Worm (Caenorhabditis elegans) whole organism, L4 larva: ENCODE data around the gene B0524.6.
A peak's percentile ranks its signal among the peaks of the same experiment; 100 is the strongest.

Experiments
- F10B5.3 ChIP-seq: sonication (generic microtip); optimal IDR thresholded peaks from 2 replicates; lab custom pipeline; 2016; ENCODE audit warnings: mild to moderate bottlenecking, missing genetic modification characterization, missing compliant biosample characterization
- F49E8.2 ChIP-seq: sonication (generic microtip); optimal IDR thresholded peaks from 2 replicates; lab custom pipeline; 2016; ENCODE audit warnings: missing compliant biosample characterization, mild to moderate bottlenecking, missing genetic modification characterization, borderline replicate concordance
- T20F7.1 ChIP-seq: fragments of 200-800 bp; sonication (Bioruptor generic); optimal IDR thresholded peaks from 2 replicates; lab custom pipeline; 2018; ENCODE audit warnings: mild to moderate bottlenecking, missing genetic modification characterization, missing compliant biosample characterization
- T26A8.4 ChIP-seq: fragments of 200-800 bp; sonication (Bioruptor generic); IDR thresholded peaks from 2 replicates; pipeline ENCODE4 v1.3.6; 2022; ENCODE audit warnings: missing genetic modification characterization, missing compliant biosample characterization
- Y105C5A.15 ChIP-seq: fragments of 200-800 bp; sonication (Bioruptor generic); IDR thresholded peaks from 2 replicates; pipeline ENCODE4 v1.3.6; 2022; ENCODE audit warnings: missing genetic modification characterization, missing compliant biosample characterization
- aha-1 ChIP-seq: fragments of 150-350 bp; peaks from one replicate; lab custom pipeline; 2014; ENCODE audit warnings: missing biosample characterization, missing genetic modification characterization
- ama-1 ChIP-seq: fragments of 150-350 bp; optimal IDR thresholded peaks from 2 replicates; lab custom pipeline; 2014; ENCODE audit warnings: inconsistent platforms, mixed read lengths
- arid-1 ChIP-seq: fragments of 200-800 bp; sonication (Bioruptor generic); conservative IDR thresholded peaks from 2 replicates; pipeline ENCODE4 v1.3.6; 2022; ENCODE audit warnings: missing genetic modification reagents, missing genetic modification characterization, missing compliant biosample characterization
- ceh-20 ChIP-seq: fragments of 200-800 bp; sonication (Bioruptor generic); IDR thresholded peaks from 2 replicates; pipeline ENCODE4 v1.3.6; 2022; ENCODE audit warnings: missing genetic modification reagents, missing genetic modification characterization, missing compliant biosample characterization
- ceh-32 ChIP-seq: sonication (generic microtip); optimal IDR thresholded peaks from 2 replicates; lab custom pipeline; 2016; ENCODE audit warnings: mild to moderate bottlenecking, missing genetic modification characterization, missing compliant biosample characterization; ENCODE audit not compliant: poor library complexity
- ctbp-1 ChIP-seq: fragments of 200-800 bp; sonication (Bioruptor generic); IDR thresholded peaks from 2 replicates; pipeline ENCODE4 v1.3.6; 2022; ENCODE audit warnings: missing genetic modification reagents, missing genetic modification characterization, missing compliant biosample characterization
- dmd-6 ChIP-seq: fragments of 200-800 bp; sonication (Bioruptor generic); IDR thresholded peaks from 2 replicates; pipeline ENCODE4 v1.3.6; 2022; ENCODE audit warnings: missing genetic modification reagents, missing genetic modification characterization, missing compliant biosample characterization
- dpl-1 ChIP-seq: fragments of 150-350 bp; optimal IDR thresholded peaks from 2 replicates; lab custom pipeline; 2014; ENCODE audit warnings: missing biosample characterization, missing genetic modification reagents, missing genetic modification characterization
- duxl-1 ChIP-seq: sonication (generic microtip); optimal IDR thresholded peaks from 2 replicates; lab custom pipeline; 2016; ENCODE audit warnings: mild to moderate bottlenecking, missing genetic modification characterization, moderate library complexity, missing compliant biosample characterization; ENCODE audit not compliant: poor library complexity
- fkh-10 ChIP-seq: fragments of 150-350 bp; optimal IDR thresholded peaks from 2 replicates; lab custom pipeline; 2014; ENCODE audit warnings: missing biosample characterization, missing genetic modification reagents, missing genetic modification characterization
- fos-1 ChIP-seq: fragments of 150-350 bp; optimal IDR thresholded peaks from 2 replicates; lab custom pipeline; 2014; ENCODE audit warnings: missing biosample characterization, missing genetic modification characterization
- hif-1 ChIP-seq, 2 experiments: sonication (generic microtip); optimal IDR thresholded peaks; 2 replicates each; lab custom pipeline; 2016 to 2017; ENCODE audit warnings: missing compliant biosample characterization in 2 of 2, missing genetic modification characterization in 2 of 2, missing genetic modification reagents in 2 of 2, missing genotype in 2 of 2, mild to moderate bottlenecking in 1 of 2
- hlh-30 ChIP-seq: sonication (generic microtip); optimal IDR thresholded peaks from 2 replicates; lab custom pipeline; 2017; ENCODE audit warnings: antibody characterized with exemption, mild to moderate bottlenecking, missing genetic modification characterization, missing compliant biosample characterization; ENCODE audit not compliant: insufficient read depth
- hmg-1.1 ChIP-seq: fragments of 200-800 bp; sonication (Bioruptor generic); IDR thresholded peaks from 2 replicates; pipeline ENCODE4 v1.3.6; 2022; ENCODE audit warnings: missing genetic modification reagents, missing genetic modification characterization, missing compliant biosample characterization
- lim-7 ChIP-seq: fragments of 200-800 bp; sonication (Bioruptor generic); IDR thresholded peaks from 2 replicates; pipeline ENCODE4 v1.3.6; 2022; ENCODE audit warnings: missing genetic modification characterization, missing compliant biosample characterization
- lin-1 ChIP-seq: fragments of 200-800 bp; sonication (Bioruptor generic); IDR thresholded peaks from 2 replicates; pipeline ENCODE4 v1.3.6; 2022; ENCODE audit warnings: missing genetic modification reagents, missing genetic modification characterization, missing compliant biosample characterization
- lin-13 ChIP-seq: fragments of 150-350 bp; optimal IDR thresholded peaks from 2 replicates; lab custom pipeline; 2014; ENCODE audit warnings: missing biosample characterization, missing genetic modification reagents, missing genetic modification characterization
- lin-29 ChIP-seq: fragments of 200-800 bp; sonication (Bioruptor generic); IDR thresholded peaks from 2 replicates; pipeline ENCODE4 v1.3.6; 2022; ENCODE audit warnings: missing genetic modification reagents, missing genetic modification characterization, missing compliant biosample characterization
- lin-38 ChIP-seq: fragments of 200-800 bp; sonication (Bioruptor generic); IDR thresholded peaks from 2 replicates; pipeline ENCODE4 v1.3.6; 2022; ENCODE audit warnings: missing genetic modification reagents, missing genetic modification characterization, missing compliant biosample characterization
- lir-3 ChIP-seq: sonication (generic microtip); optimal IDR thresholded peaks from 2 replicates; lab custom pipeline; 2016; ENCODE audit warnings: mild to moderate bottlenecking, missing genetic modification characterization, missing compliant biosample characterization
- madf-9 ChIP-seq: fragments of 200-800 bp; sonication (Bioruptor generic); conservative IDR thresholded peaks from 2 replicates; pipeline ENCODE4 v1.3.6; 2022; ENCODE audit warnings: missing genetic modification reagents, missing genetic modification characterization, missing compliant biosample characterization
- mdl-1 ChIP-seq, 2 experiments: fragments of 150-350 bp in 1 of 2; sonication (generic microtip) in 1 of 2; optimal IDR thresholded peaks; 2 replicates each; lab custom pipeline; 2014 to 2017; ENCODE audit warnings: missing biosample characterization in 2 of 2, missing genetic modification characterization in 2 of 2
- mes-2 ChIP-seq: sonication (generic microtip); optimal IDR thresholded peaks from 2 replicates; lab custom pipeline; 2016; ENCODE audit warnings: missing genotype, mild to moderate bottlenecking, missing genetic modification characterization, missing compliant biosample characterization; ENCODE audit not compliant: poor library complexity, severe bottlenecking
- nhr-11 ChIP-seq: fragments of 150-350 bp; optimal IDR thresholded peaks from 2 replicates; lab custom pipeline; 2014; ENCODE audit warnings: missing biosample characterization, missing genetic modification characterization
- nhr-25 ChIP-seq: sonication (generic microtip); optimal IDR thresholded peaks from 2 replicates; lab custom pipeline; 2017; ENCODE audit warnings: missing genetic modification characterization, mild to moderate bottlenecking, missing compliant biosample characterization, antibody characterized with exemption, moderate library complexity, borderline replicate concordance; ENCODE audit not compliant: insufficient read depth
- nhr-28 ChIP-seq: fragments of 150-350 bp; optimal IDR thresholded peaks from 2 replicates; lab custom pipeline; 2014; ENCODE audit warnings: missing biosample characterization, missing genetic modification characterization
- nhr-6 ChIP-seq: fragments of 150-350 bp; optimal IDR thresholded peaks from 2 replicates; lab custom pipeline; 2014; ENCODE audit warnings: missing biosample characterization, missing genetic modification characterization
- nhr-77 ChIP-seq: fragments of 150-350 bp; optimal IDR thresholded peaks from 2 replicates; lab custom pipeline; 2014; ENCODE audit warnings: missing biosample characterization, missing genetic modification characterization
- pha-4 ChIP-seq, 2 experiments: fragments of 150-350 bp in 1 of 2; fragments of 200-800 bp in 1 of 2; sonication (Bioruptor generic) in 1 of 2; IDR thresholded peaks in 1 of 2; optimal IDR thresholded peaks in 1 of 2; 2 replicates each; pipeline versions ENCODE4 v1.3.6 to Lab custom; 2014 to 2022; ENCODE audit warnings: missing genetic modification characterization in 2 of 2, missing genetic modification reagents in 2 of 2, missing biosample characterization in 1 of 2, missing compliant biosample characterization in 1 of 2
- pqm-1 ChIP-seq: sonication (generic microtip); optimal IDR thresholded peaks from 2 replicates; lab custom pipeline; 2017; ENCODE audit warnings: missing biosample characterization, missing genetic modification characterization
- rbr-2 ChIP-seq: sonication (generic microtip); optimal IDR thresholded peaks from 2 replicates; lab custom pipeline; 2016; ENCODE audit warnings: missing genotype, missing genetic modification characterization, missing compliant biosample characterization
- skn-1 ChIP-seq: fragments of 150-350 bp; optimal IDR thresholded peaks from 2 replicates; lab custom pipeline; 2014; ENCODE audit warnings: missing biosample characterization, missing genetic modification characterization
- snpc-1.2 ChIP-seq: fragments of 200-800 bp; sonication (Bioruptor generic); IDR thresholded peaks from 2 replicates; pipeline ENCODE4 v1.3.6; 2022; ENCODE audit warnings: missing genetic modification reagents, missing genetic modification characterization, missing compliant biosample characterization
- snpc-4 ChIP-seq: fragments of 150-350 bp; optimal IDR thresholded peaks from 2 replicates; lab custom pipeline; 2014; ENCODE audit warnings: missing biosample characterization, missing genetic modification characterization
- spr-1 ChIP-seq: sonication (generic microtip); optimal IDR thresholded peaks from 2 replicates; lab custom pipeline; 2016; ENCODE audit warnings: mild to moderate bottlenecking, missing genetic modification characterization, missing compliant biosample characterization
- spr-3 ChIP-seq: fragments of 200-800 bp; sonication (Bioruptor generic); optimal IDR thresholded peaks from 2 replicates; lab custom pipeline; 2018; ENCODE audit warnings: mild to moderate bottlenecking, missing genetic modification characterization, missing compliant biosample characterization
- unc-130 ChIP-seq: sonication (generic microtip); optimal IDR thresholded peaks from 2 replicates; lab custom pipeline; 2016; ENCODE audit warnings: missing genetic modification reagents, missing genetic modification characterization, missing compliant biosample characterization
- unc-62 ChIP-seq, 3 experiments: fragments of 150-350 bp in 1 of 3; sonication (generic microtip); optimal IDR thresholded peaks in 2 of 3; peaks in 1 of 3; 1 replicate in 1 of 3; 2 replicates in 2 of 3; lab custom pipeline; 2014 to 2017; ENCODE audit warnings: missing biosample characterization in 3 of 3, missing genetic modification characterization in 3 of 3, missing genetic modification reagents in 3 of 3, missing genotype in 1 of 3
- vab-7 ChIP-seq: fragments of 200-800 bp; sonication (Bioruptor generic); IDR thresholded peaks from 2 replicates; pipeline ENCODE4 v1.3.6; 2022; ENCODE audit warnings: missing genetic modification reagents, missing genetic modification characterization, missing compliant biosample characterization
- zfp-2 ChIP-seq: sonication (generic microtip); optimal IDR thresholded peaks from 2 replicates; lab custom pipeline; 2016; ENCODE audit warnings: mild to moderate bottlenecking, missing genetic modification characterization, missing compliant biosample characterization
- zip-2 ChIP-seq: fragments of 150-350 bp; optimal IDR thresholded peaks from 2 replicates; lab custom pipeline; 2014; ENCODE audit warnings: missing biosample characterization, missing genetic modification characterization

Gene B0524.6

DNA sequence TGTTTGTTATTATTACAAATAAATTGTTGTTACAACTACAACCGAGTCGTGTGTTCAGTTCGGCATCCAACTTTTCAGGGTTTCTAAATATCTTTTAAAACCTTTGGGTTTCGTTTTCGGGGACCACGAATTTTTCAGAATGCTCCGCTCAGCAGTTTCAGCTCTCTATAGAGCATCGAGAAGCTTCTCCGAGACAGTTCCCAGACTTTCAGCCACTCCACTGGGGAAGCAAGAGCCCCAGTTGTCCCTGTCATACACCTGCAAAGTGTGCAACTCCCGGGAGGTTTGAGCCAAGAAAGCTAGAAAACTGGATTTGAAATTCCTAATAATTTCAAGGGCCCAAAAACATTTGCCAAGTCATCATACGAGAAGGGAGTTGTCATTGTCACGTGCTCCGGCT is 45.9 kb upstream of the B0524.6 start, which contains the start of gene F53A3.7 (continued):
- peak; percentile 30 for TF ChIP-seq F49E8.2 (tag; lab: Kevin White, UChicago)
- TF ChIP-seq dmd-6 (GFP tag; lab: Robert Waterston, UW), result no peak
- peak; percentile 39; the same call in 1 of the 2 replicates for TF ChIP-seq snpc-1.2 (GFP tag; lab: Robert Waterston, UW)
- no peak for TF ChIP-seq duxl-1
- TF ChIP-seq fos-1 (tag; lab: Kevin White, UChicago), result no peak
- TF ChIP-seq lir-3, result no peak
- no peak for TF ChIP-seq spr-1 (tag; lab: Kevin White, UChicago)
- peak; percentile 42 for TF ChIP-seq unc-130 (GFP tag; lab: Kevin White, UChicago)
- TF ChIP-seq zfp-2 (tag; lab: Kevin White, UChicago), result no peak
- peak; percentile 67; the same call in 1 of the 2 replicates for TF ChIP-seq Y105C5A.15

DNA sequence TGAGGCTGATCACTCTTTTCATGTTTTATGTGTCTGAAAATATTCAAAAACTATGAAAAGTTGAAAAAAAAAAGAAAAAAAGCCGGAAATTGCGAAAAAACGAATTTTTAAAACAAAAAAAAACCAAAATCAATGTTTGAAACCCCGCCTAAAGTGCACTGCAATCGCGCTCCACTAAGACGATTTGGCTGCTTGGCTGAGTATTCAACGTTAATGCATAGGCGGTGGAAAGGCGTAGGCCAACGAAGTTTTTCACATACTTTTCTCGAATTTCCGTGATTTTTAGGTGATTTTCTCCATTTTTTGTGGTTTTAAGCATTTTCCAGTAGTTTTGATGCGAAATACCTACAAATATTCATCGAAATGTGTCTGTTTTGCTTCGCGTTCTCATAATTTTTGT is 44.8 kb upstream of the B0524.6 start, which contains the start of the genes polh-1 and rps-22:
polh-1 (minus strand) TSS at position 34 of the 400 bp plus-strand sequence.
rps-22 (plus strand) TSS at position 300 of the 400 bp plus-strand sequence.
- peak in 1 of 2 experiments; percentile 54 for TF ChIP-seq unc-62 (GFP tag; optimal IDR thresholded peaks at IDR 0.05 in 1 of 2; lab: Kevin White, UChicago)
- no peak for TF ChIP-seq unc-62 (tag; optimal IDR thresholded peaks at IDR 0.05; lab: Kevin White, UChicago)
- peak in 1 of 2 experiments; percentile 61 for TF ChIP-seq hif-1 (tag; optimal IDR thresholded peaks at IDR 0.05; lab: Kevin White, UChicago)
- TF ChIP-seq nhr-11, result peak; percentile 85
- TF ChIP-seq lin-13, result peak; percentile 95
- peak; percentile 64 for TF ChIP-seq T26A8.4 (GFP tag; lab: Robert Waterston, UW)
- peak; percentile 57; the same call in 1 of the 2 replicates for TF ChIP-seq vab-7 (GFP tag; lab: Robert Waterston, UW)
- peak; percentile 89 for TF ChIP-seq T20F7.1 (GFP tag; lab: Kevin White, UChicago)
- TF ChIP-seq lin-29 (GFP tag; lab: Robert Waterston, UW), result no peak
- TF ChIP-seq F49E8.2 (tag; lab: Kevin White, UChicago), result no peak
- peak; percentile 96 for TF ChIP-seq nhr-77 (tag; lab: Kevin White, UChicago)
- TF ChIP-seq ceh-32, result no peak
- TF ChIP-seq ctbp-1 (GFP tag; lab: Robert Waterston, UW), result 0 out of 2 replicates have a peak, but pooled peaks have one; percentile 25
- TF ChIP-seq fkh-10 (GFP tag; lab: Kevin White, UChicago), result peak; percentile 66
- peak; percentile 35; the same call in 1 of the 2 replicates for TF ChIP-seq pha-4 (GFP tag; IDR thresholded peaks at IDR 0.05; lab: Robert Waterston, UW)
- TF ChIP-seq pha-4 (tag; optimal IDR thresholded peaks at IDR 0.05; lab: Kevin White, UChicago), result peak; percentile 74
- TF ChIP-seq dpl-1, result peak; percentile 98
- no peak for TF ChIP-seq lir-3
- peak; percentile 96 for TF ChIP-seq nhr-6 (tag; lab: Kevin White, UChicago)
- TF ChIP-seq pqm-1 (tag; lab: Kevin White, UChicago), result peak; percentile 19
- 0 out of 2 replicates have a peak, but pooled peaks have one; percentile 15 for TF ChIP-seq madf-9 (GFP tag; lab: Robert Waterston, UW)
- no peak for TF ChIP-seq F10B5.3 (tag; lab: Kevin White, UChicago)
- TF ChIP-seq ceh-20 (GFP tag; lab: Robert Waterston, UW), result 0 out of 2 replicates have a peak, but pooled peaks have one; percentile 26
- peak; percentile 87 for TF ChIP-seq hlh-30
- TF ChIP-seq mes-2 (tag; lab: Kevin White, UChicago), result peak; percentile 92
- peak; percentile 92 for TF ChIP-seq nhr-25
- peak; percentile 86 for TF ChIP-seq hmg-1.1 (GFP tag; lab: Robert Waterston, UW)
- TF ChIP-seq lin-1 (GFP tag; lab: Robert Waterston, UW), result peak; percentile 54; the same call in 1 of the 2 replicates
- TF ChIP-seq spr-3 (GFP tag; lab: Kevin White, UChicago), result no peak
- TF ChIP-seq ama-1 (lab: Kevin White, UChicago), result peak; percentile 67
- no peak for TF ChIP-seq snpc-4 (tag; lab: Kevin White, UChicago)
- peak; percentile 12 for TF ChIP-seq duxl-1
- no peak for TF ChIP-seq skn-1 (tag; lab: Kevin White, UChicago)
- TF ChIP-seq dmd-6 (GFP tag; lab: Robert Waterston, UW), result peak; percentile 58; the same call in 1 of the 2 replicates
- TF ChIP-seq mdl-1 (tag; optimal IDR thresholded peaks at IDR 0.05; lab: Kevin White, UChicago), result peak in 1 of 2 experiments; percentile 19
- peak; percentile 87 for TF ChIP-seq nhr-28 (tag; lab: Kevin White, UChicago)
- no peak for TF ChIP-seq lim-7 (GFP tag; lab: Robert Waterston, UW)
- peak; percentile 67; the same call in 1 of the 2 replicates for TF ChIP-seq arid-1 (GFP tag; lab: Robert Waterston, UW)
- TF ChIP-seq rbr-2, result peak; percentile 80
- peak; percentile 98 for TF ChIP-seq lin-38 (GFP tag; lab: Robert Waterston, UW)
- TF ChIP-seq aha-1 (tag; lab: Kevin White, UChicago), result peak; percentile 67
- TF ChIP-seq zip-2, result no peak
